Fruit fly (Drosophila melanogaster): Measurements from ENCODE around the gene Prp31.

dm6 chr3L:15158330-15159114 lies at the start of gene Prp31, which contains the start of gene Msh6:
- TF ChIP-seq Myc (optimal IDR thresholded peaks at IDR 0.05) (no peak), ey (GFP tag; optimal IDR thresholded peaks at IDR 0.05) (peak; percentile 46), brk (GFP tag; optimal IDR thresholded peaks at IDR 0.05) (no peak), CrebA (GFP tag; optimal IDR thresholded peaks at IDR 0.05; ENCODE audit: borderline replicate concordance) (no peak), Hr83 (GFP tag; optimal IDR thresholded peaks at IDR 0.05; ENCODE audit: poor library complexity, severe bottlenecking) (no peak), fru (GFP tag; optimal IDR thresholded peaks at IDR 0.05) (no peak), dmrt93B (GFP tag; optimal IDR thresholded peaks at IDR 0.05) (no peak), dl (GFP tag; optimal IDR thresholded peaks at IDR 0.05; ENCODE audit: insufficient read depth in 1 of 2, partially characterized antibody in 2 of 2) (no peak), pan (optimal IDR thresholded peaks at IDR 0.05) (no peak), GATAd (GFP tag; optimal IDR thresholded peaks at IDR 0.05) (no peak), br (GFP tag; optimal IDR thresholded peaks at IDR 0.05) (no peak)

All from whole organism, wandering third instar larva.